Fruit fly (Drosophila melanogaster) whole organism, embryonic: Measurements from ENCODE around the gene mRpL39.

ENCODE experiments used
- Adf1 ChIP-seq: fragments of 200-800 bp; sonication (Bioruptor generic); IDR thresholded peaks from 2 replicates; pipeline ENCODE4 v1.3.6; 2022; ENCODE audit warnings: missing biosample characterization, missing genetic modification characterization
- B-H2 ChIP-seq: fragments of 200-800 bp; sonication (Bioruptor generic); optimal IDR thresholded peaks from 2 replicates; lab custom pipeline; 2018; ENCODE audit warnings: missing biosample characterization, mild to moderate bottlenecking, missing genetic modification characterization
- Blimp-1 ChIP-seq: fragments of 200-800 bp; sonication (Bioruptor generic); optimal IDR thresholded peaks from 3 replicates; lab custom pipeline; 2018; ENCODE audit warnings: missing biosample characterization, missing genetic modification characterization, mild to moderate bottlenecking, moderate library complexity, missing genetic modification reagents
- CG10274 ChIP-seq: fragments of 200-800 bp; sonication (Bioruptor generic); optimal IDR thresholded peaks from 3 replicates; lab custom pipeline; 2017; ENCODE audit warnings: missing biosample characterization, mild to moderate bottlenecking, missing genetic modification characterization
- CG10979 ChIP-seq: fragments of 200-800 bp; sonication (Bioruptor generic); optimal IDR thresholded peaks from 2 replicates; lab custom pipeline; 2018; ENCODE audit warnings: missing biosample characterization, mild to moderate bottlenecking, missing genetic modification characterization, moderate library complexity
- CG11696 ChIP-seq: fragments of 200-800 bp; sonication (Bioruptor generic); IDR thresholded peaks from 2 replicates; pipeline ENCODE4 v1.3.6; 2022; ENCODE audit warnings: missing biosample characterization, missing genetic modification characterization
- CG11723 ChIP-seq: fragments of 200-800 bp; sonication (Bioruptor generic); optimal IDR thresholded peaks from 2 replicates; lab custom pipeline; 2017; ENCODE audit warnings: missing biosample characterization, mild to moderate bottlenecking, missing genetic modification characterization
- CG12236 ChIP-seq: fragments of 200-800 bp; sonication (Bioruptor generic); optimal IDR thresholded peaks from 2 replicates; lab custom pipeline; 2016; ENCODE audit warnings: missing biosample characterization, missing genetic modification characterization
- CG14441 ChIP-seq: fragments of 200-800 bp; sonication (Bioruptor generic); IDR thresholded peaks from 2 replicates; pipeline ENCODE4 v1.3.6; 2022; ENCODE audit warnings: missing biosample characterization, missing genetic modification characterization
- CG15479 ChIP-seq: fragments of 200-800 bp; sonication (Bioruptor generic); optimal IDR thresholded peaks from 3 replicates; lab custom pipeline; 2019; ENCODE audit warnings: missing biosample characterization, mild to moderate bottlenecking, missing genetic modification characterization, moderate library complexity
- CG15696 ChIP-seq: fragments of 200-800 bp; sonication (Bioruptor generic); optimal IDR thresholded peaks from 2 replicates; lab custom pipeline; 2019; ENCODE audit warnings: missing biosample characterization, mild to moderate bottlenecking, missing genetic modification characterization, moderate library complexity
- CG1792 ChIP-seq: fragments of 200-800 bp; sonication (Bioruptor generic); optimal IDR thresholded peaks from 2 replicates; lab custom pipeline; 2016; ENCODE audit warnings: missing biosample characterization, missing genetic modification characterization
- CG18476 ChIP-seq: fragments of 200-800 bp; sonication (Bioruptor generic); optimal IDR thresholded peaks from 2 replicates; lab custom pipeline; 2016; ENCODE audit warnings: missing biosample characterization, mild to moderate bottlenecking, missing genetic modification characterization
- CG2199 ChIP-seq: fragments of 200-800 bp; sonication (Bioruptor generic); IDR thresholded peaks from 3 replicates; pipeline ENCODE4 v1.3.6; 2022; ENCODE audit warnings: missing biosample characterization, missing genetic modification characterization
- CG34376 ChIP-seq: fragments of 200-800 bp; sonication (Bioruptor generic); optimal IDR thresholded peaks from 2 replicates; lab custom pipeline; 2018; ENCODE audit warnings: missing biosample characterization, mild to moderate bottlenecking, missing genetic modification characterization
- CG9609 ChIP-seq: fragments of 200-800 bp; sonication (Bioruptor generic); optimal IDR thresholded peaks from 3 replicates; lab custom pipeline; 2016; ENCODE audit warnings: missing biosample characterization, missing genetic modification characterization
- CoRest ChIP-seq: fragments of 200-800 bp; sonication (Bioruptor generic); optimal IDR thresholded peaks from 3 replicates; lab custom pipeline; 2018; ENCODE audit warnings: missing biosample characterization, mild to moderate bottlenecking, missing genetic modification characterization, moderate library complexity
- D ChIP-seq, 2 experiments: fragments of 200-800 bp in 1 of 2; fragments of >200 bp in 1 of 2; sonication (Bioruptor generic) in 1 of 2; optimal IDR thresholded peaks; 2 replicates in 1 of 2; 3 replicates in 1 of 2; lab custom pipeline; 2017; ENCODE audit warnings: mild to moderate bottlenecking in 1 of 2, missing biosample characterization in 1 of 2, missing genetic modification characterization in 1 of 2, missing genetic modification reagents in 1 of 2
- Dad ChIP-seq: fragments of 200-800 bp; sonication (Bioruptor generic); optimal IDR thresholded peaks from 3 replicates; lab custom pipeline; 2016; ENCODE audit warnings: missing biosample characterization, missing genetic modification characterization
- Dip3 ChIP-seq: fragments of 200-800 bp; sonication (Bioruptor generic); optimal IDR thresholded peaks from 3 replicates; lab custom pipeline; 2016; ENCODE audit warnings: missing biosample characterization, missing genetic modification characterization
- E2f2 ChIP-seq: fragments of 200-800 bp; sonication (Bioruptor generic); IDR thresholded peaks from 2 replicates; pipeline ENCODE4 v1.3.6; 2022; ENCODE audit warnings: missing biosample characterization, missing genetic modification characterization
- Elba2 ChIP-seq: fragments of 200-800 bp; sonication (Bioruptor generic); optimal IDR thresholded peaks from 3 replicates; lab custom pipeline; 2016; ENCODE audit warnings: missing biosample characterization, missing genetic modification characterization
- Ets65A ChIP-seq: fragments of 200-800 bp; sonication (Bioruptor generic); peaks from one replicate; lab custom pipeline; 2016; ENCODE audit warnings: missing biosample characterization, missing genetic modification characterization
- Hr78 ChIP-seq, 2 experiments: fragments of 200-800 bp in 1 of 2; fragments of >200 bp in 1 of 2; sonication (Bioruptor generic) in 1 of 2; optimal IDR thresholded peaks; 2 replicates each; lab custom pipeline; 2017 to 2019; ENCODE audit warnings: missing biosample characterization in 2 of 2, missing genetic modification characterization in 2 of 2, mild to moderate bottlenecking in 1 of 2, moderate library complexity in 1 of 2
- Lhr ChIP-seq: fragments of 200-800 bp; sonication (Bioruptor generic); optimal IDR thresholded peaks from 3 replicates; lab custom pipeline; 2017; ENCODE audit warnings: mild to moderate bottlenecking, missing biosample characterization, missing genetic modification reagents, missing genetic modification characterization
- MTF-1 ChIP-seq: fragments of 200-800 bp; sonication (Bioruptor generic); optimal IDR thresholded peaks from 2 replicates; lab custom pipeline; 2018; ENCODE audit warnings: missing biosample characterization, mild to moderate bottlenecking, missing genetic modification characterization, borderline replicate concordance
- Nf-YA ChIP-seq: fragments of 200-800 bp; sonication (Bioruptor generic); IDR thresholded peaks from 2 replicates; pipeline ENCODE4 v1.3.6; 2022; ENCODE audit warnings: missing biosample characterization, missing genetic modification characterization
- Trl ChIP-seq, 3 experiments: fragments of >200 bp in 2 of 3; fragments of 200-800 bp in 1 of 3; sonication (Bioruptor generic) in 1 of 3; optimal IDR thresholded peaks; 2 replicates in 1 of 3; 3 replicates in 2 of 3; lab custom pipeline; 2016 to 2017; ENCODE audit warnings: missing biosample characterization in 1 of 3, missing genetic modification characterization in 1 of 3
- ara ChIP-seq: fragments of 200-800 bp; sonication (Bioruptor generic); IDR thresholded peaks from 2 replicates; pipeline ENCODE4 v1.3.6; 2022; ENCODE audit warnings: missing biosample characterization, missing genetic modification characterization
- bsh ChIP-seq, 2 experiments: fragments of 200-800 bp; sonication (Bioruptor generic); optimal IDR thresholded peaks; 2 replicates each; lab custom pipeline; 2017 to 2018; ENCODE audit warnings: mild to moderate bottlenecking in 2 of 2, missing biosample characterization in 2 of 2, missing genetic modification characterization in 2 of 2, moderate library complexity in 1 of 2
- corto ChIP-seq: fragments of 200-800 bp; sonication (Bioruptor generic); optimal IDR thresholded peaks from 2 replicates; lab custom pipeline; 2016; ENCODE audit warnings: missing biosample characterization, mild to moderate bottlenecking, missing genetic modification characterization, moderate library complexity
- en ChIP-seq: fragments of 200-800 bp; sonication (Bioruptor generic); optimal IDR thresholded peaks from 2 replicates; lab custom pipeline; 2016; ENCODE audit warnings: missing biosample characterization, missing genetic modification characterization
- ftz-f1 ChIP-seq: fragments of 200-800 bp; sonication (Bioruptor generic); optimal IDR thresholded peaks from 2 replicates; lab custom pipeline; 2016; ENCODE audit warnings: missing biosample characterization, missing genetic modification characterization
- gce ChIP-seq: fragments of 200-800 bp; sonication (Bioruptor generic); IDR thresholded peaks from 3 replicates; pipeline ENCODE4 v1.3.6; 2022; ENCODE audit warnings: missing biosample characterization, missing genetic modification characterization
- grau ChIP-seq: fragments of 200-800 bp; optimal IDR thresholded peaks from 3 replicates; lab custom pipeline; 2019; ENCODE audit warnings: missing biosample characterization, mild to moderate bottlenecking, missing genetic modification characterization, moderate library complexity
- grn ChIP-seq: fragments of 200-800 bp; sonication (Bioruptor generic); optimal IDR thresholded peaks from 3 replicates; lab custom pipeline; 2017; ENCODE audit warnings: missing biosample characterization, missing genetic modification characterization
- hbn ChIP-seq: fragments of 200-800 bp; sonication (Bioruptor generic); IDR thresholded peaks from 2 replicates; pipeline ENCODE4 v1.3.6; 2022; ENCODE audit warnings: missing biosample characterization, missing genetic modification characterization; ENCODE audit not compliant: partially characterized antibody
- kni ChIP-seq: fragments of 200-800 bp; sonication (Bioruptor generic); optimal IDR thresholded peaks from 3 replicates; lab custom pipeline; 2017; ENCODE audit warnings: mild to moderate bottlenecking, missing biosample characterization, missing genetic modification reagents, missing genetic modification characterization
- pan ChIP-seq, 4 experiments: fragments of >200 bp in 3 of 4; fragments of 200-800 bp in 1 of 4; sonication (Bioruptor generic) in 1 of 4; optimal IDR thresholded peaks in 3 of 4; IDR thresholded peaks in 1 of 4; 2 replicates each; pipeline versions ENCODE4 v1.3.6 to Lab custom; 2017 to 2022; ENCODE audit warnings: missing biosample characterization in 2 of 4, missing genetic modification characterization in 2 of 4, mixed read lengths in 1 of 4
- sima ChIP-seq: fragments of 200-800 bp; sonication (Bioruptor generic); optimal IDR thresholded peaks from 2 replicates; lab custom pipeline; 2016; ENCODE audit warnings: missing biosample characterization, missing genetic modification characterization
- tio ChIP-seq: fragments of 200-800 bp; sonication (Bioruptor generic); optimal IDR thresholded peaks from 2 replicates; lab custom pipeline; 2017; ENCODE audit warnings: missing biosample characterization, missing genetic modification characterization, inconsistent platforms
- trem ChIP-seq: fragments of 200-800 bp; optimal IDR thresholded peaks from 3 replicates; lab custom pipeline; 2019; ENCODE audit warnings: missing biosample characterization, mild to moderate bottlenecking, missing genetic modification characterization, moderate library complexity
- twi ChIP-seq: fragments of 200-800 bp; optimal IDR thresholded peaks from 2 replicates; lab custom pipeline; 2019; ENCODE audit warnings: missing biosample characterization, mild to moderate bottlenecking, missing genetic modification characterization, moderate library complexity
- wek ChIP-seq: fragments of 200-800 bp; sonication (Bioruptor generic); optimal IDR thresholded peaks from 3 replicates; lab custom pipeline; 2018; ENCODE audit warnings: missing biosample characterization, mild to moderate bottlenecking, missing genetic modification characterization, moderate library complexity

Gene mRpL39

DNA sequence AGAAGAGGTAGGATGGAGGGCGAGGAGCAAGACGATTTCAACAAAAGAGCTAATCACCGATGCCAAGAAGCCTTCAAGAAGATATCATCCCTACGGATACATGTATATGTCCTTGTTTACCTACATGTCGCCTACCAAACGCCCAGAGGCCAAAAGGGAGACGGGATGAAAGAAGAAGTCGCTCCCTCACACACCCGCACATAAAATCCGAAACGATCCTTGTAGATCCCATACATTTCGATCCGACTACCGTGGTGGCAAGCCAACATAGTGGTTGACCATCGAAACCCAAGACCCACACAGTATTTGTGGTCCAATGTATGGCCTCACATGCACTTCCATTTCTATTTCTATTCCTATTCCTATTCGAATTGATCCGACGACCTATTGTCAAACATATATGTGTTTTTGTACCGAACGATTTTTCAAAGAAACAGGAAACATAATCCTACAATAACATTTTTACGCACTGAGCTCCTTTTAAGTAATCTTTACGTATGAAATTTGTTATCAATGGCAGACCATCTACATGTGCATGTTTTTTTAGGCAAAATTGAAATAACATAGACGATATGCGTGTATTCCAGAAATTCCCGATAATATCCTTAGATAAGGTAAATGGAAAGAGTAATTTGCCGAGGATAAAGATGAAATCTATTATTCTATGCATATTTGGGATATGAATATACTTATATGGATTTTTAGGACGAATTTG is 40.7 kb downstream of the mRpL39 start (continued):
- TF ChIP-seq Hr78 (GFP tag; optimal IDR thresholded peaks at IDR 0.05; lab: Kevin White, UChicago) (no peak), CG10979 (tag; lab: Kevin White, UChicago) (no peak), CG15696 (tag; lab: Kevin White, UChicago) (no peak), CG2199 (GFP tag; lab: Robert Waterston, UW) (peak; percentile 79; the same call in 2 of the 3 replicates), kni (peak; percentile 73), twi (tag; lab: Kevin White, UChicago) (peak; percentile 67)
- TF ChIP-seq, all 482 proteins: peak for 14

DNA sequence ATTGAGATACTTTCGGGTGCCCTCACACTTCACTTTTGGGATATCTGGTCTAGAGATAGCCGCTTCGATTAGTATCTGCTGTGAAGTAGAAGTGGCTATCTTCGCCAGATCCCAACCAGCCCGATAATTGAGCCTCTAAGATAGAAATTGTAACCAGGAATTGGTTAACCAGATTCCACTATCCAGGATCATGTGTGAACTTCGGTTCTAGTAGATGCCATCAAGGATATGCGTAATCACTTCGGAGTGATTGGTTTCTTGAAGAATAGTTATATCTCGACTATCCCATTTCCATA is 42.5 kb downstream of the mRpL39 start:
- TF ChIP-seq Dad (no peak), Nf-YA (no peak), CG14441 (GFP tag; lab: Robert Waterston, UW) (no peak), CG1792 (GFP tag; lab: Kevin White, UChicago) (no peak), D (optimal IDR thresholded peaks at IDR 0.05; lab: Kevin White, UChicago) (peak; percentile 23), D (GFP tag; optimal IDR thresholded peaks at IDR 0.05; lab: Kevin White, UChicago) (no peak), Ets65A (GFP tag; lab: Kevin White, UChicago) (peak; percentile 18), sima (GFP tag; lab: Kevin White, UChicago) (no peak), ara (GFP tag; lab: Robert Waterston, UW) (no peak), gce (GFP tag; lab: Robert Waterston, UW) (no peak), B-H2 (GFP tag; lab: Kevin White, UChicago) (no peak), Lhr (GFP tag; lab: Kevin White, UChicago) (no peak), Adf1 (GFP tag; lab: Robert Waterston, UW) (no peak), hbn (GFP tag; lab: Robert Waterston, UW) (no peak), Elba2 (GFP tag; lab: Kevin White, UChicago) (no peak), bsh (GFP tag; optimal IDR thresholded peaks at IDR 0.05; lab: Kevin White, UChicago) (no peak), corto (GFP tag; lab: Kevin White, UChicago) (no peak), grn (peak; percentile 75), grau (tag; lab: Kevin White, UChicago) (no peak), E2f2 (GFP tag; lab: Robert Waterston, UW) (no peak), ftz-f1 (no peak), CG18476 (GFP tag; lab: Kevin White, UChicago) (no peak), CG15479 (GFP tag; lab: Kevin White, UChicago) (peak; percentile 94), CG9609 (no peak)

DNA sequence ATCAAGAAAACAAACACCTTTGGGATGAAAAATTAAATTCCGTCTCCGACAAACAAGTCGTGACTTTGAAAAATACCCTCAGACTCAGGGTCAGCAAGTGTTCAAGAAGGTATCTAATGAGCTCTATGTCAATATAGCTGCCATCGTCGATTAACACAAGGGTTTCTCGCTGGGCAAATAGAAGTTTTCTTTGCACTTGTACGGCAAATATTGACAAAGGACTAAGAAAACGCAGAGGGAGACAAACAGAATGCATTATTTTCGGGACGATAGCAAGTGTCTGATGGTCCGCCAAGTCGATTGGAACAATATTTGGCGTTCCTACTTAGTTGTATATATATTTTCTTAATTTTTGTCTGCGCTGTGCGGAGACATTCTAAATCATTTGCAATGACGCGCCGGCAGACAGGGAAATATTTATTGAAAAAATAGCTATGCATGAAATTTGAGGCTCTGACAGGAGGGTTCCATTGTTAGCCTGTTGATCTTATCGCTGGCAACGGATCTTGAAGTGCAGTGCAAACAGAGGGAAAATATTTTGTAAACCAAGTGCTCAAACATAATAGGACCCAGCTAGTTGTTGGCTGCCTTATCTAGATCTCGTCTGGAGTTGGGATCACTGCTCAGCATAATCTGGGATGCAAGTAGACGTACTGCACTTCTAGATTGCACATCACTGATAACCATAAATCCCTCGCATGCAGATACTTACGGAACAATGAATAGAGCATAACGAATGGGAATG is 43.0 kb downstream of the mRpL39 start:
- TF ChIP-seq Blimp-1 (no peak), trem (peak; percentile 42), Trl (optimal IDR thresholded peaks at IDR 0.05; lab: Kevin White, UChicago) (no peak), Trl (GFP tag; optimal IDR thresholded peaks at IDR 0.05; lab: Kevin White, UChicago) (peak; percentile 6), pan (optimal IDR thresholded peaks at IDR 0.05; lab: Kevin White, UChicago) (no peak), pan (GFP tag; optimal IDR thresholded peaks at IDR 0.05 in 1 of 2, IDR thresholded peaks at IDR 0.05 in 1 of 2) (no peak), CG34376 (GFP tag; lab: Kevin White, UChicago) (no peak), Dip3 (GFP tag; lab: Kevin White, UChicago) (no peak), CG2199 (GFP tag; lab: Robert Waterston, UW) (0 out of 3 replicates have a peak, but pooled peaks have one; percentile 51), CG11696 (GFP tag; lab: Robert Waterston, UW) (no peak), CoRest (tag; lab: Kevin White, UChicago) (peak; percentile 13), CG12236 (GFP tag; lab: Kevin White, UChicago) (peak; percentile 37), wek (GFP tag; lab: Kevin White, UChicago) (peak; percentile 32), twi (tag; lab: Kevin White, UChicago) (peak; percentile 33), en (GFP tag; lab: Kevin White, UChicago) (peak; percentile 3), CG10274 (GFP tag; lab: Kevin White, UChicago) (no peak), tio (peak; percentile 24), MTF-1 (GFP tag; lab: Kevin White, UChicago) (peak; percentile 66), CG1792 (GFP tag; lab: Kevin White, UChicago) (peak; percentile 2), CG11723 (GFP tag; lab: Kevin White, UChicago) (peak; percentile 39)
